Worm (Caenorhabditis elegans): ENCODE results near the gene nos-3.

The nos-3 gene

ce11 chrII:9775790-9776189 lies 29.7 kb downstream of the nos-3 start, which contains the start of gene T10B9.9:
TSS of gene T10B9.9 (minus strand) at chrII:9775890.
- TF ChIP-seq unc-62 (GFP tag; optimal IDR thresholded peaks at IDR 0.05) = no peak

ce11 chrII:9778495-9778894 lies 32.4 kb downstream of the nos-3 start:
- no peak for TF ChIP-seq unc-62 (GFP tag; optimal IDR thresholded peaks at IDR 0.05)

- TF ChIP-seq unc-62 (GFP tag; optimal IDR thresholded peaks at IDR 0.05) = no peak
Measured at ce11 chrII:9781842-9782241, 35.7 kb downstream of the nos-3 start, which contains the start of gene cyp-13A1. TSS of gene cyp-13A1 (minus strand) at chrII:9781997.

- TF ChIP-seq unc-62 (GFP tag; optimal IDR thresholded peaks at IDR 0.05) = no peak
Measured at ce11 chrII:9782337-9782736, 36.2 kb downstream of the nos-3 start, which contains the start of gene T10B9.14. TSS of gene T10B9.14 (minus strand) at chrII:9782437.

ce11 chrII:9786215-9786614 lies 40.1 kb downstream of the nos-3 start:
- no peak for TF ChIP-seq unc-62 (GFP tag; optimal IDR thresholded peaks at IDR 0.05)

- TF ChIP-seq unc-62 (GFP tag; optimal IDR thresholded peaks at IDR 0.05) = no peak
Measured at ce11 chrII:9787395-9788152, 41.5 kb downstream of the nos-3 start, which contains the start of gene cyp-13A2. TSS of gene cyp-13A2 (minus strand) at chrII:9787629.

- TF ChIP-seq unc-62 (GFP tag; optimal IDR thresholded peaks at IDR 0.05) = no peak
Measured at ce11 chrII:9791185-9791584, 45.1 kb downstream of the nos-3 start.

- TF ChIP-seq unc-62 (GFP tag; optimal IDR thresholded peaks at IDR 0.05) = no peak
Measured at ce11 chrII:9793197-9793596, 47.1 kb downstream of the nos-3 start, which contains the start of gene cyp-13A3. TSS of gene cyp-13A3 (minus strand) at chrII:9793297.

- TF ChIP-seq unc-62 (GFP tag; optimal IDR thresholded peaks at IDR 0.05) = no peak
Measured at ce11 chrII:9797664-9798063, 51.5 kb downstream of the nos-3 start, which contains the start of gene cyp-13A4. TSS of gene cyp-13A4 (minus strand) at chrII:9797740.

Data from whole organism, dauer.